Worm (Caenorhabditis elegans) whole organism, mixed stage, embryonic: ENCODE results near the gene F26F2.13.
A peak's percentile ranks its signal among the peaks of the same experiment; 100 is the strongest.

Experiments
- M03D4.4 ChIP-seq: sonication (generic microtip); optimal IDR thresholded peaks from 2 replicates; lab custom pipeline; 2017; ENCODE audit warnings: mild to moderate bottlenecking, missing genetic modification characterization, missing compliant biosample characterization
- bed-3 ChIP-seq: fragments of 200-800 bp; sonication (Bioruptor generic); optimal IDR thresholded peaks from 3 replicates; lab custom pipeline; 2018; ENCODE audit warnings: mild to moderate bottlenecking, missing genetic modification characterization, moderate library complexity, missing compliant biosample characterization
- ceh-83 ChIP-seq: fragments of 200-800 bp; sonication (Bioruptor generic); optimal IDR thresholded peaks from 2 replicates; lab custom pipeline; 2018; ENCODE audit warnings: mild to moderate bottlenecking, missing genetic modification characterization, missing compliant biosample characterization
- ces-1 ChIP-seq: fragments of 150-350 bp; optimal IDR thresholded peaks from 2 replicates; lab custom pipeline; 2014; ENCODE audit warnings: missing biosample characterization, missing genetic modification reagents, missing genetic modification characterization
- cnd-1 ChIP-seq: fragments of 200-800 bp; sonication (Bioruptor generic); optimal IDR thresholded peaks from 2 replicates; lab custom pipeline; 2018; ENCODE audit warnings: mild to moderate bottlenecking, missing genetic modification characterization, missing compliant biosample characterization
- elt-1 ChIP-seq: sonication (generic microtip); optimal IDR thresholded peaks from 2 replicates; lab custom pipeline; 2017; ENCODE audit warnings: missing genetic modification characterization, mild to moderate bottlenecking, missing compliant biosample characterization, antibody characterized with exemption, moderate library complexity, borderline replicate concordance; ENCODE audit not compliant: insufficient read depth
- elt-3 ChIP-seq: fragments of 150-350 bp; optimal IDR thresholded peaks from 2 replicates; lab custom pipeline; 2014; ENCODE audit warnings: missing biosample characterization, missing genetic modification characterization
- hlh-1 ChIP-seq: fragments of 150-350 bp; optimal IDR thresholded peaks from 2 replicates; lab custom pipeline; 2014; ENCODE audit warnings: missing biosample characterization, missing genetic modification reagents, missing genetic modification characterization
- lin-13 ChIP-seq: fragments of 150-350 bp; optimal IDR thresholded peaks from 2 replicates; lab custom pipeline; 2014; ENCODE audit warnings: missing biosample characterization, missing genetic modification characterization
- lin-32 ChIP-seq: fragments of 200-800 bp; sonication (Bioruptor generic); optimal IDR thresholded peaks from 2 replicates; lab custom pipeline; 2018; ENCODE audit warnings: mild to moderate bottlenecking, missing genetic modification characterization, missing compliant biosample characterization
- lsy-2 ChIP-seq: fragments of 150-350 bp; optimal IDR thresholded peaks from 2 replicates; lab custom pipeline; 2014; ENCODE audit warnings: missing biosample characterization, missing genetic modification characterization
- mab-5 ChIP-seq: fragments of 150-350 bp; optimal IDR thresholded peaks from 2 replicates; lab custom pipeline; 2014; ENCODE audit warnings: missing biosample characterization, missing genetic modification characterization
- mep-1 ChIP-seq: fragments of 150-350 bp; optimal IDR thresholded peaks from 2 replicates; lab custom pipeline; 2017; ENCODE audit warnings: missing biosample characterization, missing genetic modification reagents, missing genetic modification characterization, inconsistent platforms
- mls-2 ChIP-seq: sonication (generic microtip); optimal IDR thresholded peaks from 2 replicates; lab custom pipeline; 2016; ENCODE audit warnings: mild to moderate bottlenecking, missing genetic modification characterization, moderate library complexity, missing compliant biosample characterization
- nhr-12 ChIP-seq: fragments of 150-350 bp; optimal IDR thresholded peaks from 2 replicates; lab custom pipeline; 2014; ENCODE audit warnings: missing biosample characterization, missing genetic modification characterization
- nhr-2 ChIP-seq: fragments of 150-350 bp; optimal IDR thresholded peaks from 2 replicates; lab custom pipeline; 2014; ENCODE audit warnings: missing biosample characterization, missing genetic modification characterization
- nhr-28 ChIP-seq: fragments of 150-350 bp; optimal IDR thresholded peaks from 2 replicates; lab custom pipeline; 2014; ENCODE audit warnings: missing biosample characterization, missing genetic modification characterization
- pha-4 ChIP-seq: fragments of 150-350 bp; optimal IDR thresholded peaks from 2 replicates; lab custom pipeline; 2018; ENCODE audit warnings: missing biosample characterization, missing genetic modification reagents, missing genetic modification characterization
- sem-2 ChIP-seq: fragments of 200-800 bp; sonication (Bioruptor generic); optimal IDR thresholded peaks from 2 replicates; lab custom pipeline; 2018; ENCODE audit warnings: mild to moderate bottlenecking, missing genetic modification characterization, missing compliant biosample characterization
- sptf-1 ChIP-seq: sonication (generic microtip); optimal IDR thresholded peaks from 2 replicates; lab custom pipeline; 2017; ENCODE audit warnings: mild to moderate bottlenecking, missing genetic modification characterization, moderate library complexity, missing compliant biosample characterization
- tbx-8 ChIP-seq: fragments of 200-800 bp; sonication (Bioruptor generic); optimal IDR thresholded peaks from 2 replicates; lab custom pipeline; 2018; ENCODE audit warnings: mild to moderate bottlenecking, missing genetic modification characterization, moderate library complexity, missing compliant biosample characterization
- unc-120 ChIP-seq: sonication (generic microtip); optimal IDR thresholded peaks from 2 replicates; lab custom pipeline; 2017; ENCODE audit warnings: missing genetic modification characterization, missing compliant biosample characterization; ENCODE audit not compliant: poor library complexity, severe bottlenecking
- unc-39 ChIP-seq: fragments of 150-350 bp; optimal IDR thresholded peaks from 2 replicates; lab custom pipeline; 2014; ENCODE audit warnings: missing biosample characterization, missing genetic modification characterization
- unc-62 ChIP-seq: fragments of 150-350 bp; optimal IDR thresholded peaks from 2 replicates; lab custom pipeline; 2014; ENCODE audit warnings: missing biosample characterization, missing genetic modification reagents, missing genetic modification characterization
- zip-8 ChIP-seq: fragments of 150-350 bp; optimal IDR thresholded peaks from 2 replicates; lab custom pipeline; 2014; ENCODE audit warnings: missing biosample characterization, missing genetic modification characterization

Gene F26F2.13

ce11 chrV:20603014-20603413 is 38.9 kb downstream of the F26F2.13 start, which contains the start of gene ttr-11:
ttr-11 (plus strand) TSS chrV:20603314.
- no peak for TF ChIP-seq ceh-83 (GFP tag; lab: Kevin White, UChicago)
- no peak for TF ChIP-seq unc-120 (tag; lab: Kevin White, UChicago)
- no peak for TF ChIP-seq lin-32 (GFP tag; lab: Kevin White, UChicago)

- no peak for TF ChIP-seq zip-8 (tag; lab: Kevin White, UChicago)
- no peak for TF ChIP-seq M03D4.4
- no peak for TF ChIP-seq sem-2 (GFP tag; lab: Kevin White, UChicago)
- no peak for TF ChIP-seq ces-1 (GFP tag; lab: Kevin White, UChicago)
- no peak for TF ChIP-seq unc-120 (tag; lab: Kevin White, UChicago)
- TF ChIP-seq nhr-12 (tag; lab: Kevin White, UChicago) = no peak
- no peak for TF ChIP-seq sptf-1 (tag; lab: Kevin White, UChicago)
- no peak for TF ChIP-seq unc-39
- TF ChIP-seq elt-3 (tag; lab: Kevin White, UChicago) = no peak
- no peak for TF ChIP-seq nhr-2
- TF ChIP-seq elt-1 = no peak
- no peak for TF ChIP-seq tbx-8 (GFP tag; lab: Kevin White, UChicago)
- no peak for TF ChIP-seq pha-4
- no peak for TF ChIP-seq bed-3 (GFP tag; lab: Kevin White, UChicago)
Observed at ce11 chrV:20604606-20605155, 40.5 kb downstream of the F26F2.13 start, which contains the start of gene ttr-57. ttr-57 (plus strand) TSS chrV:20605105.

DNA sequence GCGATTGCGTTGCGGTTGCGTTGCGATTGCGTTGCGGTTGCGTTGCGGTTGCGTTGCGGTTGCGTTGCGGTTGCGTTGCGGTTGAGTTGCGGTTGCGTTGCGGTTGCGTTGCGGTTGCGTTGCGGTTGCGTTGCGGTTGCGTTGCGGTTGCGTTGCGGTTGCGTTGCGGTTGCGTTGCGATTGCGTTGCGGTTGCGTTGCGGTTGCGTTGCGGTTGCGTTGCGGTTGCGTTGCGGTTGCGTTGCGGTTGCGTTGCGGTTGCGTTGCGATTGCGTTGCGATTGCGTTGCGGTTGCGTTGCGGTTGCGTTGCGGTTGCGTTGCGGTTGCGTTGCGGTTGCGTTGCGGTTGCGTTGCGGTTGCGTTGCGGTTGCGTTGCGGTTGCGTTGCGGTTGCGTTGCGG is 41.7 kb downstream of the F26F2.13 start:
- TF ChIP-seq sptf-1 (tag; lab: Kevin White, UChicago) = peak; percentile 56
- TF ChIP-seq, all 35 proteins: peak for 1; not testable (repeated sequence) for 34

DNA sequence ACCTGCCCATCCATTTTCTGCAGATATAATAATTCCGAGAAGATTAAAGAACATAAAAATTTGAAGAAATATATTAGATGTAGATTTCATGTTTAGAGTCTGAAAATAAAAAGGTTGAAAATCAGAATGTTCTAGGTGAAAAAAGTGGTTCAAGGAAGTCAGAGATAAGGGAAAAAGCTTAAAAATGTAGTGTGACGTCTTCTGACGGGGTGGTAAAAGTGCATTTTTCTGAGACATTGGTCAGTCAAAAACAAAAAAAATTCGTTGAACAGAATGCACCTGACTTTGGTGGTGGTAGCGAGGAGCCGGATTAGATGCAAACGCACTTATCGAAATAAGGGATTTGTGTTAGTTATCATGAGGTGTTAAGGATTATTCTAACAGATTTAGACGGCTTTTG is 42.5 kb downstream of the F26F2.13 start, which contains the start of gene F46B3.23:
Gene F46B3.23 (minus strand): TSS at position 101 of the 400 bp plus-strand sequence.
- TF ChIP-seq unc-62 (GFP tag; lab: Kevin White, UChicago) (no peak), mls-2 (no peak), nhr-28 (tag; lab: Kevin White, UChicago) (no peak), lin-13 (no peak), sem-2 (GFP tag; lab: Kevin White, UChicago) (no peak), nhr-2 (no peak), mep-1 (tag; lab: Kevin White, UChicago) (no peak), hlh-1 (tag; lab: Kevin White, UChicago) (no peak), cnd-1 (tag; lab: Kevin White, UChicago) (no peak), nhr-12 (tag; lab: Kevin White, UChicago) (no peak), unc-39 (no peak), lin-32 (GFP tag; lab: Kevin White, UChicago) (no peak), ces-1 (GFP tag; lab: Kevin White, UChicago) (no peak), pha-4 (no peak), M03D4.4 (no peak), lsy-2 (no peak)

DNA sequence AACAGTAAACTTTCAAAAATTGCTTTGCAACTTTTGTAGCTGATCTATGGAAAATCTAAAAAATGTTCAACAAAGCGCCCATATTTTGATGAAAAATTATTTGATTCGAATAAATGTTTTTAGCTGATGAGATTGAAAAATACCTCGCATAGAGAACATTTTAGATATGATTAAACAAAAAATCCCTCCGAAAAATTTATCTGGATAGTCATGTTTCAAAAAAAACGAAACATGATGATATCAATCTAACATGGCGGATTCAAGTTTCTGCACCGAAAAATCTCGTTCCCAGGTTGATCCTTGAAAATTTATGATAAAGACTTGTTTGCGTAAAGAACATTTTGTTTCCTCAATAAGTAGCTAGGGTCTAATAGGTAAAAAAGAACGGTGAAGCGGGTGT is 44.5 kb downstream of the F26F2.13 start, which contains the start of gene ttr-12:
Gene ttr-12 (minus strand): TSS at position 101 of the 400 bp plus-strand sequence.
- no peak for TF ChIP-seq unc-62 (GFP tag; lab: Kevin White, UChicago)
- no peak for TF ChIP-seq lsy-2
- no peak for TF ChIP-seq lin-32 (GFP tag; lab: Kevin White, UChicago)
- TF ChIP-seq, all 35 proteins: peak for 0

DNA sequence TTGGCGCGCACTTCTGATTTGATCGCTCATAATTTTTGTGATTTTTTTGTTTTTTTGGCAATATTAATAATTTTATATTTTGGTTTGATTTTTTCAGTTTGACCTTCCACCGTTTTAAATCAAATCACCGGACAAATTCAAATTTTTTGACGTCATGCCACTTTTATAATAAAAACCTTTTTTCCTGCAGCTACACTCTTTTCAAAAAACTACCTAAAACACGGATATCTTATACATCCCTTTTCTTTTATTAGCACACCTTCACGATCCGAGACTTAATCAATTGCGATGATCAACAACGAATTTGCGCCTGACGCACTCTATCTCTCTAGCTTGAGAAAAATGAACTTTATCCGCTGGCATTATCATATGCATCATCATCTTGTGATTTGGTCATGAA is 45.3 kb downstream of the F26F2.13 start, which contains the start of gene grd-2:
Gene grd-2 (plus strand): TSS at position 301 of the 400 bp plus-strand sequence.
- TF ChIP-seq lsy-2 (no peak), mls-2 (no peak), mab-5 (tag; lab: Kevin White, UChicago) (no peak), elt-3 (tag; lab: Kevin White, UChicago) (no peak), cnd-1 (tag; lab: Kevin White, UChicago) (no peak), nhr-12 (tag; lab: Kevin White, UChicago) (no peak)
